Fruit fly (Drosophila melanogaster) whole organism: ENCODE data around the gene Chrac-16.

Experiments used
- EcR ChIP-seq, 2 experiments: fragments of >200 bp; optimal IDR thresholded peaks; 2 replicates each; lab custom pipeline; 2017; ENCODE audit warnings: missing biosample characterization in 2 of 2, missing genetic modification characterization in 2 of 2, missing genetic modification reagents in 2 of 2
- usp ChIP-seq: fragments of >200 bp; optimal IDR thresholded peaks from 2 replicates; lab custom pipeline; 2017; ENCODE audit warnings: missing biosample characterization, missing genetic modification characterization, mixed read lengths

DNA sequence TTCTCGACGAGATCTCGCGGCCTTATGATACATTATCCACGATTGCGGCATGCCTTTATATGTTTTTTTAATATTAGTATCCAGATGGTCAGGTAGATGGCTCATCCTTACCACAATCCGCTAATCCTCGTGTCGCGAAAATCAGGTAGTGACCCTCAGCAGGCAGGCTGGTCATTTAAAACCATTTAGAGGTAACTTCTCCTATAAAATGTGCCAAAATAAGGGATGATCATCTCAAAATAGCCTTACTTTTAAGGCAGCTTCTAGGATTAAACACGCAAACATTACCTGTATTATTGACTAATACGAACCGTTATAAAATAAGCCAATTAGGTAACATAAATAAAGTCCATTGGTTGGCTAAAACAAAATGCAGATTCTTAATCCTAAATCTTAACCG lies 28.8 kb downstream of the Chrac-16 start, which contains the start of gene tsg:
- TF ChIP-seq EcR (GFP tag; optimal IDR thresholded peaks at IDR 0.05; lab: Kevin White, UChicago) = no peak
- TF ChIP-seq usp (GFP tag; lab: Kevin White, UChicago) = no peak
